Worm (Caenorhabditis elegans) whole organism, early embryonic: ENCODE measurements around the gene K07E3.2.
A peak's percentile ranks its signal among the peaks of the same experiment; 100 is the strongest.

Experiments used
- B0310.2 ChIP-seq: sonication (generic microtip); optimal IDR thresholded peaks from 2 replicates; lab custom pipeline; 2016; ENCODE audit warnings: mild to moderate bottlenecking, missing genetic modification characterization, missing compliant biosample characterization
- F13C5.2 ChIP-seq: sonication (generic microtip); optimal IDR thresholded peaks from 2 replicates; lab custom pipeline; 2017; ENCODE audit warnings: mild to moderate bottlenecking, missing genetic modification characterization, inconsistent platforms, missing compliant biosample characterization
- aly-1 ChIP-seq: sonication (generic microtip); optimal IDR thresholded peaks from 2 replicates; lab custom pipeline; 2016; ENCODE audit warnings: missing genetic modification characterization, missing compliant biosample characterization
- ama-1 ChIP-seq: fragments of 150-350 bp; optimal IDR thresholded peaks from 2 replicates; lab custom pipeline; 2014
- ceh-13 ChIP-seq: fragments of 200-800 bp; sonication (Bioruptor generic); optimal IDR thresholded peaks from 2 replicates; lab custom pipeline; 2018; ENCODE audit warnings: mild to moderate bottlenecking, missing genetic modification characterization, missing compliant biosample characterization
- ceh-36 ChIP-seq: sonication (generic microtip); optimal IDR thresholded peaks from 2 replicates; lab custom pipeline; 2016; ENCODE audit warnings: missing genetic modification characterization, inconsistent platforms, missing compliant biosample characterization
- ets-7 ChIP-seq: sonication (generic microtip); optimal IDR thresholded peaks from 2 replicates; lab custom pipeline; 2016; ENCODE audit warnings: missing genotype, missing genetic modification characterization, missing compliant biosample characterization
- flt-1 ChIP-seq: fragments of 200-800 bp; sonication (Bioruptor generic); IDR thresholded peaks from 2 replicates; pipeline ENCODE4 v1.3.6; 2022; ENCODE audit warnings: missing genetic modification characterization, missing compliant biosample characterization
- hmbx-1 ChIP-seq: sonication (generic microtip); optimal IDR thresholded peaks from 2 replicates; lab custom pipeline; 2016; ENCODE audit warnings: mild to moderate bottlenecking, missing genetic modification characterization, missing compliant biosample characterization
- hmg-4 ChIP-seq: fragments of 200-800 bp; sonication (Bioruptor generic); optimal IDR thresholded peaks from 2 replicates; lab custom pipeline; 2018; ENCODE audit warnings: mild to moderate bottlenecking, missing genetic modification characterization, missing compliant biosample characterization
- hnd-1 ChIP-seq: sonication (generic microtip); optimal IDR thresholded peaks from 2 replicates; lab custom pipeline; 2016; ENCODE audit warnings: missing genetic modification characterization, missing compliant biosample characterization
- pes-1 ChIP-seq: fragments of 200-800 bp; sonication (Bioruptor generic); IDR thresholded peaks from 2 replicates; pipeline ENCODE4 v1.3.6; 2022; ENCODE audit warnings: missing genetic modification reagents, missing genetic modification characterization, missing compliant biosample characterization
- scrt-1 ChIP-seq: fragments of 200-800 bp; sonication (Bioruptor generic); IDR thresholded peaks from 2 replicates; pipeline ENCODE4 v1.3.6; 2022; ENCODE audit warnings: missing genetic modification characterization, missing compliant biosample characterization
- sea-1 ChIP-seq: fragments of 200-800 bp; sonication (Bioruptor generic); conservative IDR thresholded peaks from 2 replicates; pipeline ENCODE4 v1.3.6; 2022; ENCODE audit warnings: missing genetic modification characterization, missing compliant biosample characterization
- tbx-11 ChIP-seq: fragments of 200-800 bp; sonication (Bioruptor generic); IDR thresholded peaks from 2 replicates; pipeline ENCODE4 v1.3.6; 2022; ENCODE audit warnings: missing genetic modification characterization, missing compliant biosample characterization
- tbx-37 ChIP-seq: fragments of 200-800 bp; sonication (Bioruptor generic); conservative IDR thresholded peaks from 2 replicates; pipeline ENCODE4 v1.3.6; 2022; ENCODE audit warnings: missing genetic modification reagents, missing genetic modification characterization, missing compliant biosample characterization
- tra-4 ChIP-seq: sonication (generic microtip); optimal IDR thresholded peaks from 2 replicates; lab custom pipeline; 2017; ENCODE audit warnings: missing genetic modification characterization, missing compliant biosample characterization

Gene K07E3.2

ce11 chrX:8157132-8157531 lies 53.0 kb downstream of the K07E3.2 start:
- no peak for TF ChIP-seq F13C5.2 (tag; lab: Kevin White, UChicago)
- TF ChIP-seq tbx-37 (GFP tag; lab: Robert Waterston, UW): no peak
- TF ChIP-seq ceh-36 (tag; lab: Kevin White, UChicago): no peak
- TF ChIP-seq B0310.2 (tag; lab: Kevin White, UChicago): no peak
- TF ChIP-seq sea-1 (GFP tag; lab: Robert Waterston, UW): peak; percentile 65; the same call in 1 of the 2 replicates
- TF ChIP-seq pes-1 (GFP tag; lab: Robert Waterston, UW): peak; percentile 31; the same call in 1 of the 2 replicates
- TF ChIP-seq ama-1: no peak
- TF ChIP-seq hmbx-1 (tag; lab: Kevin White, UChicago): no peak
- no peak for TF ChIP-seq ceh-13
- TF ChIP-seq tra-4 (tag; lab: Kevin White, UChicago): no peak
- TF ChIP-seq aly-1: no peak
- no peak for TF ChIP-seq ets-7 (tag; lab: Kevin White, UChicago)
- no peak for TF ChIP-seq hnd-1 (tag; lab: Kevin White, UChicago)
- peak; percentile 73 for TF ChIP-seq hmg-4 (GFP tag; lab: Kevin White, UChicago)
- no peak for TF ChIP-seq tbx-11 (GFP tag; lab: Robert Waterston, UW)
- peak; percentile 59; the same call in 1 of the 2 replicates for TF ChIP-seq flt-1 (GFP tag; lab: Robert Waterston, UW)
- no peak for TF ChIP-seq scrt-1
